Worm (Caenorhabditis elegans) whole organism, young adult: Measurements from ENCODE around the gene let-711.

Experiments
- F55B11.4 ChIP-seq: sonication (generic microtip); optimal IDR thresholded peaks from 2 replicates; lab custom pipeline; 2016; ENCODE audit warnings: missing compliant biosample characterization, missing genetic modification characterization, borderline replicate concordance; ENCODE audit not compliant: insufficient read depth
- aptf-2 ChIP-seq: fragments of 200-800 bp; sonication (Bioruptor generic); conservative IDR thresholded peaks from 2 replicates; pipeline ENCODE4 v1.3.6; 2022; ENCODE audit warnings: missing genetic modification reagents, missing genetic modification characterization, missing compliant biosample characterization
- fkh-3 ChIP-seq: sonication (generic microtip); optimal IDR thresholded peaks from 2 replicates; lab custom pipeline; 2016; ENCODE audit warnings: mild to moderate bottlenecking, missing genetic modification characterization, missing compliant biosample characterization

Gene let-711

DNA sequence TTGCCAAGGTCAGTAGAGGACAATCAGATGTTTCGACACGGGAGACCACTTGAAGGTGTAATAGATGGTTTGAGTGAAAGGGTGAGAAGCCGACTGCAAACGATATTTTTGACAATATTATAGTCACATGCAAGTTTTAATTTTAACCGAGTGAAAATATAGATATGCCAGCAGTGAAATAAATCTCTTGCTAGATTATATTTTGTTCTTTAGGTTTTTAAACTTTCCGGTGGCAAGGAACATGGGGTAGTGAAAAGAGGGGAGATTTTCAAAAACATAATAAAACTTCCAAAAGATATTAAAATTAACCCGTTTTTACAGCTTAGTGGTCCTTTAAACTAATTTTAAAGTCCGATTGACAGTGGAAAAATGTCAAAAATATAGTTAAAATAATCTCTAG lies 58.8 kb downstream of the let-711 start, which contains the start of gene C06E8.5 (continued):
- TF ChIP-seq aptf-2 (GFP tag; lab: Robert Waterston, UW) = no peak
- no peak for TF ChIP-seq fkh-3 (tag; lab: Kevin White, UChicago)
- no peak for TF ChIP-seq F55B11.4 (tag; lab: Kevin White, UChicago)
- TF ChIP-seq, all 124 proteins: peak for 0
